Worm (Caenorhabditis elegans) whole organism, L1 larva: ENCODE measurements around the gene str-149.

Source experiments
- aly-2 ChIP-seq: fragments of 150-350 bp; optimal IDR thresholded peaks from 2 replicates; lab custom pipeline; 2014; ENCODE audit warnings: missing biosample characterization, missing genetic modification characterization
- ceh-82 ChIP-seq, 3 experiments: fragments of 150-350 bp in 1 of 3; sonication (generic microtip) in 2 of 3; optimal IDR thresholded peaks; 2 replicates each; lab custom pipeline; 2014 to 2017; ENCODE audit warnings: missing biosample characterization in 3 of 3, missing genetic modification characterization in 3 of 3
- mdl-1 ChIP-seq, 2 experiments: fragments of 150-350 bp; optimal IDR thresholded peaks; 2 replicates each; lab custom pipeline; 2014 to 2017; ENCODE audit warnings: missing biosample characterization in 2 of 2, missing genetic modification characterization in 2 of 2, inconsistent platforms in 1 of 2
- nhr-12 ChIP-seq: sonication (generic microtip); optimal IDR thresholded peaks from 2 replicates; lab custom pipeline; 2017; ENCODE audit warnings: missing biosample characterization, missing genetic modification characterization
- unc-86 ChIP-seq: sonication (generic microtip); optimal IDR thresholded peaks from 2 replicates; lab custom pipeline; 2016; ENCODE audit warnings: missing genetic modification characterization, missing compliant biosample characterization
- xbp-1 ChIP-seq: sonication (generic microtip); optimal IDR thresholded peaks from 2 replicates; lab custom pipeline; 2016; ENCODE audit warnings: missing genetic modification characterization, missing compliant biosample characterization
- ztf-4 ChIP-seq: fragments of 150-350 bp; optimal IDR thresholded peaks from 2 replicates; lab custom pipeline; 2014; ENCODE audit warnings: missing biosample characterization, missing genetic modification characterization

ce11 chrV:16622754-16623261, 49.5 kb downstream of the str-149 start, which contains the start of gene Y70C5A.2:
- TF ChIP-seq ztf-4 (tag; lab: Kevin White, UChicago) (no peak), unc-86 (tag; lab: Kevin White, UChicago) (no peak), ceh-82 (tag; optimal IDR thresholded peaks at IDR 0.05; lab: Kevin White, UChicago) (no peak), mdl-1 (tag; optimal IDR thresholded peaks at IDR 0.05; lab: Kevin White, UChicago) (no peak), aly-2 (tag; lab: Kevin White, UChicago) (no peak), nhr-12 (tag; lab: Kevin White, UChicago) (no peak), xbp-1 (tag; lab: Kevin White, UChicago) (no peak)
